Fruit fly (Drosophila melanogaster) whole organism, pupa: Measurements from ENCODE around the gene CG12723.

ENCODE experiments used
- CG13204 ChIP-seq: fragments of 200-800 bp; sonication (Bioruptor generic); optimal IDR thresholded peaks from 2 replicates; lab custom pipeline; 2018; ENCODE audit warnings: missing biosample characterization, mild to moderate bottlenecking, missing genetic modification characterization, moderate library complexity
- CG8159 ChIP-seq: fragments of 200-800 bp; sonication (Bioruptor generic); optimal IDR thresholded peaks from 3 replicates; lab custom pipeline; 2018; ENCODE audit warnings: missing biosample characterization, mild to moderate bottlenecking, missing genetic modification characterization, moderate library complexity
- Pif1B ChIP-seq: fragments of 200-800 bp; sonication (Bioruptor generic); optimal IDR thresholded peaks from 3 replicates; lab custom pipeline; 2016; ENCODE audit warnings: missing biosample characterization, missing genetic modification characterization

DNA sequence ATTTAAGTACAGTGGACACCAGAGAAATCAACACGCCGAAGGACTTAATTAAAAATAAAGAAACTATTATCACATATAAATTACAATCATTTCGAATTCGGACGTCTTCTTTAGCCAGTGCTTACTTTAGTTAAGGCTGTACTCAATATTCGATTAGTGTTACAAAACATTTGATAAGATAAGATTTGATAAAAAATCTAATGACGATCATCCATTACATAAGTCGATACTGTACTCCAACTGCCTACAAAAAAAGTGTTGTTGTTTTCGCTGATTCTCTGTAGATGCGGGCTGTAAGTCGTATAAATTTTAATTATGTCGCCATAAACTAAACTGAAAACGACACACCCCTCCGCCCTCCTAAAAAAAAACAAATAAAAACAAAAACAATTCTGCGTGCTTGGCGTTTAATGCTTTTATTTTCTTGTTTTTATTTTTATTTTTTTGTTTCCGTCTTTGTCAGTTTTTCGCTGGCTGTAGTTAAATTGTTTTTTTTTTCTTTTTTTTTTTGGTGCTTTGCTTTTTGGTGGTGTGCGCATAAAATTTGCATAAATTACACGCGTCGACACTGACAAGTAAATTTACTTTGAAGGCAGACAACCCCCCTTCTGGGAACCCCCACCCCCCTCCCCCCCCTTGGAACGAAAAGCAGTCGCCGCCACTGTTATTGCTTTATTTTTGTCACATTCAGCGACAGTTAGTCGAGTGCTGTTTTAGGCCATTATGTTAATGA lies 43.2 kb upstream of the CG12723 start:
- no peak for TF ChIP-seq CG8159 (tag; lab: Kevin White, UChicago)
- TF ChIP-seq Pif1B (GFP tag; lab: Kevin White, UChicago): no peak
- no peak for TF ChIP-seq CG13204
